Fruit fly (Drosophila melanogaster) whole organism, pupa: Measurements from ENCODE around the gene gskt.

ENCODE experiments used
- CG14655 ChIP-seq: fragments of 200-800 bp; sonication (Bioruptor generic); optimal IDR thresholded peaks from 3 replicates; lab custom pipeline; 2017; ENCODE audit warnings: mild to moderate bottlenecking, missing biosample characterization, missing genetic modification reagents, missing genetic modification characterization
- CG15710 ChIP-seq: fragments of 200-800 bp; sonication (Bioruptor generic); optimal IDR thresholded peaks from 2 replicates; lab custom pipeline; 2018; ENCODE audit warnings: missing biosample characterization, mild to moderate bottlenecking, missing genetic modification characterization, moderate library complexity
- D1 ChIP-seq: fragments of 200-800 bp; sonication (Bioruptor generic); optimal IDR thresholded peaks from 2 replicates; lab custom pipeline; 2018; ENCODE audit warnings: missing biosample characterization, mild to moderate bottlenecking, missing genetic modification characterization, moderate library complexity
- Snoo ChIP-seq: fragments of 200-800 bp; sonication (Bioruptor generic); optimal IDR thresholded peaks from 3 replicates; lab custom pipeline; 2017; ENCODE audit warnings: missing biosample characterization, mild to moderate bottlenecking, missing genetic modification characterization, inconsistent platforms

dm6 chr3R:31346657-31347056, 25.6 kb upstream of the gskt start:
- TF ChIP-seq CG14655 (GFP tag; lab: Kevin White, UChicago), result peak; percentile 62
- TF ChIP-seq D1 (tag; lab: Kevin White, UChicago), result no peak
- no peak for TF ChIP-seq Snoo (tag; lab: Kevin White, UChicago)
- peak; percentile 5 for TF ChIP-seq CG15710 (tag; lab: Kevin White, UChicago)
